Fruit fly (Drosophila melanogaster) whole organism, embryonic: ENCODE measurements around the gene CG7766.

ENCODE experiments used
- CG12659 ChIP-seq: fragments of 200-800 bp; sonication (Bioruptor generic); optimal IDR thresholded peaks from 3 replicates; lab custom pipeline; 2017; ENCODE audit warnings: mild to moderate bottlenecking, missing biosample characterization, missing genetic modification reagents, missing genetic modification characterization
- CG13894 ChIP-seq: fragments of 200-800 bp; sonication (Bioruptor generic); optimal IDR thresholded peaks from 3 replicates; lab custom pipeline; 2018; ENCODE audit warnings: missing biosample characterization, mild to moderate bottlenecking, missing genetic modification characterization, moderate library complexity
- CG15696 ChIP-seq: fragments of 200-800 bp; sonication (Bioruptor generic); optimal IDR thresholded peaks from 2 replicates; lab custom pipeline; 2019; ENCODE audit warnings: missing biosample characterization, mild to moderate bottlenecking, missing genetic modification characterization, moderate library complexity
- CG17186 ChIP-seq: fragments of 200-800 bp; sonication (Bioruptor generic); optimal IDR thresholded peaks from 3 replicates; lab custom pipeline; 2017; ENCODE audit warnings: missing biosample characterization, missing genetic modification reagents, missing genetic modification characterization
- CG17912 ChIP-seq: fragments of 200-800 bp; sonication (Bioruptor generic); optimal IDR thresholded peaks from 2 replicates; lab custom pipeline; 2018; ENCODE audit warnings: missing biosample characterization, mild to moderate bottlenecking, missing genetic modification characterization
- CG33557 ChIP-seq: fragments of 200-800 bp; sonication (Bioruptor generic); optimal IDR thresholded peaks from 2 replicates; lab custom pipeline; 2019; ENCODE audit warnings: missing biosample characterization, mild to moderate bottlenecking, missing genetic modification characterization, moderate library complexity
- CG8924 ChIP-seq: fragments of 200-800 bp; optimal IDR thresholded peaks from 3 replicates; lab custom pipeline; 2019; ENCODE audit warnings: missing biosample characterization, mild to moderate bottlenecking, missing genetic modification characterization, moderate library complexity
- H2.0 ChIP-seq: fragments of 200-800 bp; sonication (Bioruptor generic); IDR thresholded peaks from 2 replicates; pipeline ENCODE4 v1.3.6; 2022; ENCODE audit warnings: missing biosample characterization, missing genetic modification characterization
- br ChIP-seq: fragments of >200 bp; optimal IDR thresholded peaks from 2 replicates; lab custom pipeline; 2017
- chn ChIP-seq: fragments of 200-800 bp; sonication (Bioruptor generic); optimal IDR thresholded peaks from 2 replicates; lab custom pipeline; 2016; ENCODE audit warnings: missing biosample characterization, missing genetic modification characterization
- dati ChIP-seq: fragments of 200-800 bp; sonication (Bioruptor generic); IDR thresholded peaks from 2 replicates; pipeline ENCODE4 v1.3.6; 2022; ENCODE audit warnings: missing biosample characterization, missing genetic modification characterization
- pfk ChIP-seq: fragments of 200-800 bp; sonication (Bioruptor generic); optimal IDR thresholded peaks from 2 replicates; lab custom pipeline; 2018; ENCODE audit warnings: missing biosample characterization, mild to moderate bottlenecking, missing genetic modification characterization, moderate library complexity

DNA sequence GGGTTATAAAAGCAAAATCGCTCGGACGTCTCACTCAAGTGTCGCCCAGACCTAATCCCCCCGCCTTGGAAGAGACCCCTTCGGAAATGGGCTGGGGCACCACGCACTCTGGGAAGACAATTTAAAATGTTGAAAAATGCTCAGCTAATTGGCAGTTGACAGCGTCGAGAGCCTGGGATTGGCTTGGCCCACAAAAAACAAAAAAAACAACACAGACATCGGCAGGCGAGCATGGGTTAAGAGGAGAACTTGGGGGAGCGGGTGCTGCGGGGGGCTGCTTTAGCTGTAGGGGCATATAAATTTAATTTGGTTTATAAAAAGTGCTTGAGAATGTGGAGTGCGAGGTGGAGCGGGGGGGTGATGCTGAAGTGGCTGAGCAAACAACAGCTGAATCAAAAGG, 19.0 kb upstream of the CG7766 start:
- TF ChIP-seq H2.0 (GFP tag; lab: Robert Waterston, UW), result no peak
- TF ChIP-seq CG15696, result no peak
- no peak for TF ChIP-seq CG33557 (GFP tag; lab: Kevin White, UChicago)
- no peak for TF ChIP-seq pfk
- TF ChIP-seq CG17912, result no peak
- no peak for TF ChIP-seq CG8924 (tag; lab: Kevin White, UChicago)
- TF ChIP-seq CG13894 (tag; lab: Kevin White, UChicago), result no peak
- TF ChIP-seq chn (GFP tag; lab: Kevin White, UChicago), result no peak
- TF ChIP-seq dati (GFP tag; lab: Robert Waterston, UW), result no peak
- no peak for TF ChIP-seq CG17186
- TF ChIP-seq CG12659 (GFP tag; lab: Kevin White, UChicago), result no peak
- TF ChIP-seq br, result no peak
